Worm (Caenorhabditis elegans) whole organism, L4 larva: ENCODE results near the gene T12B5.14.

Experiments used
- ama-1 ChIP-seq: fragments of 150-350 bp; optimal IDR thresholded peaks from 2 replicates; lab custom pipeline; 2014; ENCODE audit warnings: inconsistent platforms, mixed read lengths
- arid-1 ChIP-seq: fragments of 200-800 bp; sonication (Bioruptor generic); conservative IDR thresholded peaks from 2 replicates; pipeline ENCODE4 v1.3.6; 2022; ENCODE audit warnings: missing genetic modification reagents, missing genetic modification characterization, missing compliant biosample characterization
- lin-38 ChIP-seq: fragments of 200-800 bp; sonication (Bioruptor generic); IDR thresholded peaks from 2 replicates; pipeline ENCODE4 v1.3.6; 2022; ENCODE audit warnings: missing genetic modification reagents, missing genetic modification characterization, missing compliant biosample characterization
- madf-5 ChIP-seq, 2 experiments: fragments of 200-800 bp; sonication (Bioruptor generic); IDR thresholded peaks; 2 replicates each; pipeline ENCODE4 v1.3.6; 2022; ENCODE audit warnings: missing compliant biosample characterization in 2 of 2, missing genetic modification characterization in 2 of 2
- mdt-29 ChIP-seq: fragments of 200-800 bp; sonication (Bioruptor generic); IDR thresholded peaks from 2 replicates; pipeline ENCODE4 v1.3.6; 2022; ENCODE audit warnings: missing genetic modification reagents, missing genetic modification characterization, missing compliant biosample characterization
- pha-4 ChIP-seq, 2 experiments: fragments of 150-350 bp in 1 of 2; fragments of 200-800 bp in 1 of 2; sonication (Bioruptor generic) in 1 of 2; IDR thresholded peaks in 1 of 2; optimal IDR thresholded peaks in 1 of 2; 2 replicates each; pipeline versions ENCODE4 v1.3.6 to Lab custom; 2014 to 2022; ENCODE audit warnings: missing genetic modification characterization in 2 of 2, missing genetic modification reagents in 2 of 2, missing biosample characterization in 1 of 2, missing compliant biosample characterization in 1 of 2
- tag-97 ChIP-seq: fragments of 200-800 bp; sonication (Bioruptor generic); IDR thresholded peaks from 2 replicates; pipeline ENCODE4 v1.3.6; 2022; ENCODE audit warnings: missing genetic modification characterization, missing compliant biosample characterization
- unc-62 ChIP-seq, 3 experiments: fragments of 150-350 bp in 1 of 3; sonication (generic microtip); optimal IDR thresholded peaks in 2 of 3; peaks in 1 of 3; 1 replicate in 1 of 3; 2 replicates in 2 of 3; lab custom pipeline; 2014 to 2017; ENCODE audit warnings: missing biosample characterization in 3 of 3, missing genetic modification characterization in 3 of 3, missing genetic modification reagents in 3 of 3, missing genotype in 1 of 3

DNA sequence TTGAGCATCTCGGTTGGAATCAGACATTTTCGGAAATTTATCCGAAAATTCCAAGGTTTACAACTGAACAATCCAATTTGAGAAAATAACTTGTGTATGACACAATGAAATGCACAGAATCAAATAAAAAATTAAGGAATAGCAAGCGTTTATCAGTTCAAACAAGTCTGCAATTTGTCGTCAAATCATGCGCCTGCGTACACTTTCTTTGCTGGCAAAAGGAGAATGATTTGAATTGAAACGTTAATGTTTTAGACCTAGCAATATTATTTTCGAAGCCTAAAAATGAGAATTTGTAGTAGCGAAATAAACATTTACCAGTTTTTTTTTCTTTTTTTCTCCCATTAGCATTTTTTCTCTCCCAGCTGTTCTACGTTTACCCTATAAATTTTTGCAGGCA lies 4.2 kb upstream of the T12B5.14 start, which contains the start of the genes fbxa-67 and fbxa-11:
- TF ChIP-seq mdt-29 (no peak), lin-38 (GFP tag; lab: Robert Waterston, UW) (no peak), pha-4 (GFP tag; IDR thresholded peaks at IDR 0.05; lab: Robert Waterston, UW) (no peak), pha-4 (tag; optimal IDR thresholded peaks at IDR 0.05; lab: Kevin White, UChicago) (no peak), ama-1 (no peak), unc-62 (GFP tag; optimal IDR thresholded peaks at IDR 0.05 in 1 of 2; lab: Kevin White, UChicago) (no peak), unc-62 (tag; optimal IDR thresholded peaks at IDR 0.05; lab: Kevin White, UChicago) (no peak), tag-97 (no peak), arid-1 (GFP tag; lab: Robert Waterston, UW) (no peak), madf-5 (GFP tag; IDR thresholded peaks at IDR 0.05; lab: Robert Waterston, UW) (no peak)
